Worm (Caenorhabditis elegans) whole organism, late embryonic: ENCODE data around the gene fbxa-96.

Experiments used
- C08G9.2 ChIP-seq: sonication (generic microtip); optimal IDR thresholded peaks from 2 replicates; lab custom pipeline; 2016; ENCODE audit warnings: mild to moderate bottlenecking, missing genetic modification characterization, moderate library complexity, missing compliant biosample characterization
- K02D7.2 ChIP-seq: sonication (generic microtip); optimal IDR thresholded peaks from 2 replicates; lab custom pipeline; 2017; ENCODE audit warnings: mild to moderate bottlenecking, missing genetic modification characterization, missing compliant biosample characterization
- T23F11.4 ChIP-seq: fragments of 200-800 bp; sonication (Bioruptor generic); optimal IDR thresholded peaks from 2 replicates; lab custom pipeline; 2018; ENCODE audit warnings: mild to moderate bottlenecking, missing genetic modification characterization, missing compliant biosample characterization
- ceh-14 ChIP-seq: sonication (generic microtip); optimal IDR thresholded peaks from 2 replicates; lab custom pipeline; 2016; ENCODE audit warnings: missing genotype, missing genetic modification characterization, missing compliant biosample characterization
- ceh-19 ChIP-seq: fragments of 200-800 bp; sonication (Bioruptor generic); optimal IDR thresholded peaks from 2 replicates; lab custom pipeline; 2018; ENCODE audit warnings: mild to moderate bottlenecking, missing genetic modification characterization, missing compliant biosample characterization
- ceh-2 ChIP-seq: sonication (generic microtip); optimal IDR thresholded peaks from 2 replicates; lab custom pipeline; 2016; ENCODE audit warnings: missing genotype, missing genetic modification characterization, missing compliant biosample characterization
- ceh-22 ChIP-seq: sonication (generic microtip); optimal IDR thresholded peaks from 2 replicates; lab custom pipeline; 2017; ENCODE audit warnings: missing biosample characterization, missing genetic modification characterization
- ceh-24 ChIP-seq: sonication (generic microtip); optimal IDR thresholded peaks from 2 replicates; lab custom pipeline; 2016; ENCODE audit warnings: mild to moderate bottlenecking, missing genetic modification characterization, missing compliant biosample characterization
- ceh-30 ChIP-seq: fragments of 150-350 bp; optimal IDR thresholded peaks from 2 replicates; lab custom pipeline; 2014; ENCODE audit warnings: missing biosample characterization, missing genetic modification characterization
- ceh-48 ChIP-seq: sonication (generic microtip); optimal IDR thresholded peaks from 2 replicates; lab custom pipeline; 2016; ENCODE audit warnings: missing genetic modification characterization, inconsistent platforms, missing compliant biosample characterization
- ceh-9 ChIP-seq: sonication (generic microtip); optimal IDR thresholded peaks from 2 replicates; lab custom pipeline; 2016; ENCODE audit warnings: mild to moderate bottlenecking, missing genetic modification characterization, inconsistent platforms, missing compliant biosample characterization
- dmd-4 ChIP-seq: sonication (generic microtip); optimal IDR thresholded peaks from 2 replicates; lab custom pipeline; 2016; ENCODE audit warnings: borderline replicate concordance, missing genetic modification characterization, missing compliant biosample characterization
- dve-1 ChIP-seq: sonication (generic microtip); optimal IDR thresholded peaks from 2 replicates; lab custom pipeline; 2017; ENCODE audit warnings: antibody characterized with exemption, mild to moderate bottlenecking, missing genetic modification characterization, missing compliant biosample characterization
- elt-2 ChIP-seq: sonication (generic microtip); optimal IDR thresholded peaks from 2 replicates; lab custom pipeline; 2016; ENCODE audit warnings: missing genetic modification reagents, missing genetic modification characterization, missing compliant biosample characterization
- ets-4 ChIP-seq: sonication (generic microtip); optimal IDR thresholded peaks from 2 replicates; lab custom pipeline; 2016; ENCODE audit warnings: missing genetic modification characterization, missing compliant biosample characterization
- eyg-1 ChIP-seq: sonication (generic microtip); optimal IDR thresholded peaks from 2 replicates; lab custom pipeline; 2016; ENCODE audit warnings: missing genotype, missing genetic modification characterization, missing compliant biosample characterization
- fax-1 ChIP-seq: sonication (generic microtip); optimal IDR thresholded peaks from 2 replicates; lab custom pipeline; 2016; ENCODE audit warnings: missing genotype, missing genetic modification characterization, missing compliant biosample characterization
- fkh-6 ChIP-seq: sonication (generic microtip); optimal IDR thresholded peaks from 2 replicates; lab custom pipeline; 2016; ENCODE audit warnings: missing genetic modification characterization, missing compliant biosample characterization
- gmeb-2 ChIP-seq: sonication (generic microtip); optimal IDR thresholded peaks from 2 replicates; lab custom pipeline; 2016; ENCODE audit warnings: missing genetic modification characterization, inconsistent platforms, missing compliant biosample characterization
- hlh-13 ChIP-seq: fragments of 200-800 bp; sonication (Bioruptor generic); optimal IDR thresholded peaks from 2 replicates; lab custom pipeline; 2018; ENCODE audit warnings: mild to moderate bottlenecking, missing genetic modification characterization, missing compliant biosample characterization
- hlh-15 ChIP-seq: sonication (generic microtip); optimal IDR thresholded peaks from 2 replicates; lab custom pipeline; 2016; ENCODE audit warnings: missing genetic modification characterization, missing compliant biosample characterization
- hlh-6 ChIP-seq: sonication (generic microtip); optimal IDR thresholded peaks from 2 replicates; lab custom pipeline; 2016; ENCODE audit warnings: missing genotype, missing genetic modification characterization, missing compliant biosample characterization
- lim-6 ChIP-seq: sonication (generic microtip); optimal IDR thresholded peaks from 2 replicates; lab custom pipeline; 2016; ENCODE audit warnings: missing genetic modification characterization, missing compliant biosample characterization
- lin-11 ChIP-seq: fragments of 200-800 bp; sonication (Bioruptor generic); optimal IDR thresholded peaks from 2 replicates; lab custom pipeline; 2018; ENCODE audit warnings: mild to moderate bottlenecking, missing genetic modification characterization, missing compliant biosample characterization
- madf-2 ChIP-seq: sonication (generic microtip); optimal IDR thresholded peaks from 2 replicates; lab custom pipeline; 2017; ENCODE audit warnings: missing genetic modification characterization, missing compliant biosample characterization
- mec-3 ChIP-seq: sonication (generic microtip); optimal IDR thresholded peaks from 2 replicates; lab custom pipeline; 2016; ENCODE audit warnings: borderline replicate concordance, missing genetic modification characterization, missing compliant biosample characterization
- nfya-1 ChIP-seq: sonication (generic microtip); optimal IDR thresholded peaks from 2 replicates; lab custom pipeline; 2017; ENCODE audit warnings: missing genetic modification characterization, mild to moderate bottlenecking, missing compliant biosample characterization, antibody characterized with exemption, moderate library complexity
- nhr-11 ChIP-seq: fragments of 150-350 bp; optimal IDR thresholded peaks from 2 replicates; lab custom pipeline; 2014; ENCODE audit warnings: missing biosample characterization, missing genetic modification characterization
- npax-4 ChIP-seq: sonication (generic microtip); optimal IDR thresholded peaks from 2 replicates; lab custom pipeline; 2016; ENCODE audit warnings: missing genetic modification characterization, missing compliant biosample characterization
- odd-2 ChIP-seq: sonication (generic microtip); optimal IDR thresholded peaks from 2 replicates; lab custom pipeline; 2017; ENCODE audit warnings: antibody characterized with exemption, mild to moderate bottlenecking, missing genetic modification characterization, missing compliant biosample characterization
- pag-3 ChIP-seq: sonication (generic microtip); optimal IDR thresholded peaks from 2 replicates; lab custom pipeline; 2016; ENCODE audit warnings: missing compliant biosample characterization, missing genetic modification characterization, borderline replicate concordance
- pax-1 ChIP-seq: fragments of 150-350 bp; optimal IDR thresholded peaks from 2 replicates; lab custom pipeline; 2014; ENCODE audit warnings: missing biosample characterization, missing genetic modification characterization
- pha-2 ChIP-seq: sonication (generic microtip); optimal IDR thresholded peaks from 2 replicates; lab custom pipeline; 2017; ENCODE audit warnings: mild to moderate bottlenecking, missing genetic modification characterization, missing compliant biosample characterization
- pqm-1 ChIP-seq: sonication (generic microtip); optimal IDR thresholded peaks from 2 replicates; lab custom pipeline; 2016; ENCODE audit warnings: missing genetic modification characterization, missing compliant biosample characterization
- pros-1 ChIP-seq: fragments of 150-350 bp; optimal IDR thresholded peaks from 2 replicates; lab custom pipeline; 2014; ENCODE audit warnings: missing biosample characterization, missing genetic modification reagents, missing genetic modification characterization
- ref-2 ChIP-seq: sonication (generic microtip); optimal IDR thresholded peaks from 2 replicates; lab custom pipeline; 2016; ENCODE audit warnings: missing genetic modification characterization, missing compliant biosample characterization
- sox-2 ChIP-seq: fragments of 200-800 bp; sonication (Bioruptor generic); IDR thresholded peaks from 2 replicates; pipeline ENCODE4 v1.3.6; 2022; ENCODE audit warnings: missing genetic modification reagents, missing genetic modification characterization, missing compliant biosample characterization
- sox-4 ChIP-seq: sonication (generic microtip); optimal IDR thresholded peaks from 2 replicates; lab custom pipeline; 2017; ENCODE audit warnings: mild to moderate bottlenecking, missing genetic modification characterization, inconsistent platforms, missing compliant biosample characterization
- syd-9 ChIP-seq: sonication (generic microtip); optimal IDR thresholded peaks from 2 replicates; lab custom pipeline; 2016; ENCODE audit warnings: mild to moderate bottlenecking, missing genetic modification characterization, moderate library complexity, missing compliant biosample characterization
- tbx-7 ChIP-seq: sonication (generic microtip); optimal IDR thresholded peaks from 2 replicates; lab custom pipeline; 2016; ENCODE audit warnings: missing genotype, missing genetic modification characterization, missing compliant biosample characterization
- unc-3 ChIP-seq, 2 experiments: fragments of 200-800 bp in 1 of 2; sonication (Bioruptor generic) in 1 of 2; sonication (generic microtip) in 1 of 2; conservative IDR thresholded peaks in 1 of 2; optimal IDR thresholded peaks in 1 of 2; 2 replicates each; pipeline versions ENCODE4 v1.3.6 to Lab custom; 2016 to 2022; ENCODE audit warnings: missing compliant biosample characterization in 2 of 2, missing genetic modification characterization in 2 of 2, missing genetic modification reagents in 1 of 2
- unc-42 ChIP-seq: sonication (generic microtip); optimal IDR thresholded peaks from 2 replicates; lab custom pipeline; 2016; ENCODE audit warnings: missing genotype, missing genetic modification characterization, missing compliant biosample characterization
- zip-5 ChIP-seq: sonication (generic microtip); optimal IDR thresholded peaks from 2 replicates; lab custom pipeline; 2016; ENCODE audit warnings: missing genetic modification characterization, missing compliant biosample characterization

fbxa-96 gene

DNA sequence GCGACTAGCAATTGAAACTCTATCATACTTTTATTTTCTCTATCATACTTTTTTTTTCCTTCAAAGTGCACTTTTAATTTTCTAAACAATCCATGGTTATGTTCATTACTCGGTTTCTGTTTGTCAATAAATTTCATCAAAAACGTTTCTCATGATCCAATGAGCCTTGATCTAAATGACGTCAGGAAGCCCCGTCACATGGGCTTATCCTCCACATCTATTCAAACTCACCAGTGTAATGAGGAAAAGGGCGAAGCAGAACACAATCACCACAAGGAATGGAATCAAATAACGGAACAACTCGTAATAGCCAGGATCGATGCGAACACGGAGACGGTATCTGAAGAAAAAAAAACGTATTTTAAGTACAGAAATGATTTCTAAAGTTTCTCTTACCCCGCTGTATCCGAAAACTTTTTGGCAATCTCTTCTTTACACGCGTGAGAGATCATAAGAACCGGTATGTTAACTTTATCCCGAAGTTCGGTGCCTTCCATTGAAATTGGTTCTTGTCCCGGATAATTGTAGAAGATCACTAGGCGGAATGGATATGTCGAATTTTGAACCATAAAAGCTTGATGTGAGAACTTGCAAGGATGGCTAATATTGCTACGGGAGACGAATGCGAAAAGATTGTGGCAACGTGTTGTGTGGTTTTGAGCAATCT is 21.0 kb downstream of the fbxa-96 start:
- TF ChIP-seq pros-1 (tag; lab: Kevin White, UChicago) (no peak), pax-1 (tag; lab: Kevin White, UChicago) (no peak), mec-3 (tag; lab: Kevin White, UChicago) (no peak), tbx-7 (tag; lab: Kevin White, UChicago) (no peak), ceh-19 (GFP tag; lab: Kevin White, UChicago) (no peak), sox-2 (no peak)

DNA sequence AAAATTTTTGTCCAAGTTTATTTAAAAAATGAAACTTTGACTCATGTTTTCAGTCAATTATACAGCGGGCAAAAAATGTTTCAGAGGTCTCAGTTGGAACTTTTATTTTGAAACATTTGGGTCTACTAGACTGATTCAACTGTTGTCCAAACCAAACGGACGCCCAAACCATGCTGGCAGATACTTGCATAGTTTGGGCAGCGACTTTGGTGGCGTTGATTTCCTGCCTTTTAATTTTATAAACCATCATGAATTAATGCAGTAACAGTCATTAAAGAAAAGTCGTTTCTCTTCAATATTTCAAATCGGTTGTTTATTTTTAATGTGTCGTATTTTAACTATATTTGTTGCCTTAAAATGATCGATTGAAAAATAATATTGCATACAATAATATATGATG is 23.9 kb downstream of the fbxa-96 start:
- TF ChIP-seq ceh-24 (tag; lab: Kevin White, UChicago) (no peak), hlh-6 (tag; lab: Kevin White, UChicago) (no peak), gmeb-2 (tag; lab: Kevin White, UChicago) (no peak), dmd-4 (tag; lab: Kevin White, UChicago) (no peak), ceh-2 (no peak), K02D7.2 (tag; lab: Kevin White, UChicago) (no peak), pqm-1 (no peak), ceh-48 (tag; lab: Kevin White, UChicago) (no peak), nhr-11 (tag; lab: Kevin White, UChicago) (no peak), tbx-7 (tag; lab: Kevin White, UChicago) (no peak), pag-3 (tag; lab: Kevin White, UChicago) (no peak), pha-2 (tag; lab: Kevin White, UChicago) (no peak), madf-2 (tag; lab: Kevin White, UChicago) (no peak), lim-6 (tag; lab: Kevin White, UChicago) (no peak), hlh-13 (no peak)

DNA sequence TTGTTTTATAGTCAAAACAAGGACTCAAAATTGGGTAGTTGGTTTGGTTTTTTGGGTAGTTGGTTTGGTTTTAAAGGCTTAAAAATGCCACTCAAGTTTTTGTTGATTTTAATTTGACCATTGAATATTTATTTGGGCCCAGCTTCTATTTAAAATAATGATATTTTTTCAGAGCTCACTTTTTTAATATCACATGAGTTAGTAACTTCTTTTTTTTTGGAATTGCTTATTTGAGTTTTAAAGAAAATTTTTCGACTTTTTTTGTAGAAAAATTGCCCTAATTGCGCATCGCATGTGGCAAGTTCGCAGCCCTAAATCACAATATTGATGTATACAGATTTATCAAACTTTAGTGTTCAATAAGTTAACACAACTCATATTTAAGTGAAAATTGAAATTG is 24.5 kb downstream of the fbxa-96 start:
- TF ChIP-seq lim-6 (tag; lab: Kevin White, UChicago) (no peak), ceh-30 (tag; lab: Kevin White, UChicago) (no peak), dve-1 (tag; lab: Kevin White, UChicago) (no peak), fkh-6 (tag; lab: Kevin White, UChicago) (no peak), zip-5 (tag; lab: Kevin White, UChicago) (no peak), fax-1 (tag; lab: Kevin White, UChicago) (no peak), hlh-13 (no peak), ceh-14 (tag; lab: Kevin White, UChicago) (no peak), ref-2 (no peak), ceh-24 (tag; lab: Kevin White, UChicago) (no peak), tbx-7 (tag; lab: Kevin White, UChicago) (no peak), nfya-1 (tag; lab: Kevin White, UChicago) (no peak), ceh-22 (tag; lab: Kevin White, UChicago) (no peak), ceh-19 (GFP tag; lab: Kevin White, UChicago) (no peak), syd-9 (no peak), dmd-4 (tag; lab: Kevin White, UChicago) (no peak), elt-2 (tag; lab: Kevin White, UChicago) (no peak), pqm-1 (no peak)

DNA sequence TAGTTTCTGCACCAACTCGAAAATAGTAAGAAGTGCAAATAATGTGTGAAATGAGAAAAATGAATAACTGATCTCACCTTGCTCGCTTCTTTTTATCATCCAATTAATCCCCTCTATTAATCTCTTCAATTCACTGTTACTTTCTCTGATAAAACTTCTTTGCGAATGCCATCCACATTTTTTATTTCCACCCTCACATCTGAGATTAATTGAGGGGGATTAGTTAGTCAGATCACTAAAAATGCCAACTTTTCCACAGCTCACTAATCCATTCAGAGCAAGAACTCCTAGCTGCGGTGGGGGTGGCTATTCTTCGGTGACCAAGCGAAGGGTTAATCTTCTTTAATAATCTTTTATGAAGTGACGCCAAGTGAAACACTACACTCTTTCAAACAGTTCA is 25.4 kb downstream of the fbxa-96 start, which contains the start of gene dsc-1:
Gene dsc-1, minus strand, starts transcription at position 46 of the 400 bp plus-strand sequence.
- TF ChIP-seq sox-2 (no peak), sox-4 (tag; lab: Kevin White, UChicago) (no peak), eyg-1 (no peak), C08G9.2 (tag; lab: Kevin White, UChicago) (no peak), T23F11.4 (GFP tag; lab: Kevin White, UChicago) (no peak), unc-3 (GFP tag; conservative IDR thresholded peaks at IDR 0.05; lab: Robert Waterston, UW) (no peak), unc-3 (tag; optimal IDR thresholded peaks at IDR 0.05; lab: Kevin White, UChicago) (no peak), hlh-6 (tag; lab: Kevin White, UChicago) (no peak), ets-4 (tag; lab: Kevin White, UChicago) (no peak), lin-11 (tag; lab: Kevin White, UChicago) (no peak), npax-4 (no peak), dmd-4 (tag; lab: Kevin White, UChicago) (no peak), fkh-6 (tag; lab: Kevin White, UChicago) (no peak), unc-42 (tag; lab: Kevin White, UChicago) (no peak), ceh-9 (no peak), pha-2 (tag; lab: Kevin White, UChicago) (no peak), odd-2 (tag; lab: Kevin White, UChicago) (no peak), hlh-15 (tag; lab: Kevin White, UChicago) (no peak)
- TF ChIP-seq, all 69 proteins: peak for 0
